Fruit fly (Drosophila melanogaster) whole organism, embryonic: ENCODE measurements around the gene bt.

Source experiments
- Antp ChIP-seq: fragments of 200-800 bp; sonication (Bioruptor generic); optimal IDR thresholded peaks from 3 replicates; lab custom pipeline; 2016; ENCODE audit warnings: missing biosample characterization, missing genetic modification characterization
- B-H2 ChIP-seq: fragments of 200-800 bp; sonication (Bioruptor generic); optimal IDR thresholded peaks from 2 replicates; lab custom pipeline; 2018; ENCODE audit warnings: missing biosample characterization, mild to moderate bottlenecking, missing genetic modification characterization
- BEAF-32 ChIP-seq: fragments of 200-800 bp; sonication (Bioruptor generic); optimal IDR thresholded peaks from 3 replicates; lab custom pipeline; 2017; ENCODE audit warnings: missing biosample characterization, missing genetic modification characterization, mild to moderate bottlenecking, moderate library complexity, missing genetic modification reagents
- Bgb ChIP-seq: fragments of 200-800 bp; sonication (Bioruptor generic); IDR thresholded peaks from 2 replicates; pipeline ENCODE4 v1.3.6; 2022; ENCODE audit warnings: missing biosample characterization, missing genetic modification characterization; ENCODE audit not compliant: partially characterized antibody
- CG1024 ChIP-seq: fragments of 200-800 bp; sonication (Bioruptor generic); IDR thresholded peaks from 2 replicates; pipeline ENCODE4 v1.3.6; 2022; ENCODE audit warnings: missing biosample characterization, missing genetic modification characterization
- CG11723 ChIP-seq: fragments of 200-800 bp; sonication (Bioruptor generic); optimal IDR thresholded peaks from 2 replicates; lab custom pipeline; 2017; ENCODE audit warnings: missing biosample characterization, mild to moderate bottlenecking, missing genetic modification characterization
- CG12659 ChIP-seq: fragments of 200-800 bp; sonication (Bioruptor generic); optimal IDR thresholded peaks from 3 replicates; lab custom pipeline; 2017; ENCODE audit warnings: mild to moderate bottlenecking, missing biosample characterization, missing genetic modification reagents, missing genetic modification characterization
- CG12942 ChIP-seq: fragments of 200-800 bp; sonication (Bioruptor generic); optimal IDR thresholded peaks from 3 replicates; lab custom pipeline; 2016; ENCODE audit warnings: missing biosample characterization, missing genetic modification characterization
- CG13287 ChIP-seq: fragments of 200-800 bp; sonication (Bioruptor generic); IDR thresholded peaks from 2 replicates; pipeline ENCODE4 v1.3.6; 2022; ENCODE audit warnings: missing biosample characterization, missing genetic modification characterization; ENCODE audit not compliant: partially characterized antibody
- CG13296 ChIP-seq: fragments of 200-800 bp; sonication (Bioruptor generic); optimal IDR thresholded peaks from 3 replicates; lab custom pipeline; 2018; ENCODE audit warnings: missing biosample characterization, mild to moderate bottlenecking, missing genetic modification characterization
- CG1603 ChIP-seq: fragments of 200-800 bp; sonication (Bioruptor generic); optimal IDR thresholded peaks from 2 replicates; lab custom pipeline; 2019; ENCODE audit warnings: missing biosample characterization, mild to moderate bottlenecking, missing genetic modification characterization, moderate library complexity
- CG16813 ChIP-seq: fragments of 200-800 bp; sonication (Bioruptor generic); IDR thresholded peaks from 3 replicates; pipeline ENCODE4 v1.3.6; 2022; ENCODE audit warnings: missing biosample characterization, missing genetic modification characterization; ENCODE audit not compliant: partially characterized antibody
- CG17568 ChIP-seq: fragments of 200-800 bp; sonication (Bioruptor generic); optimal IDR thresholded peaks from 2 replicates; lab custom pipeline; 2018; ENCODE audit warnings: missing biosample characterization, mild to moderate bottlenecking, missing genetic modification characterization, moderate library complexity
- CG17802 ChIP-seq: fragments of 200-800 bp; sonication (Bioruptor generic); optimal IDR thresholded peaks from 2 replicates; lab custom pipeline; 2018; ENCODE audit warnings: missing biosample characterization, mild to moderate bottlenecking, missing genetic modification characterization, moderate library complexity
- CG33213 ChIP-seq: fragments of 200-800 bp; sonication (Bioruptor generic); optimal IDR thresholded peaks from 3 replicates; lab custom pipeline; 2016; ENCODE audit warnings: missing biosample characterization, missing genetic modification characterization
- CG4617 ChIP-seq: fragments of 200-800 bp; sonication (Bioruptor generic); optimal IDR thresholded peaks from 3 replicates; lab custom pipeline; 2016; ENCODE audit warnings: missing biosample characterization, missing genetic modification characterization, borderline replicate concordance
- CG6791 ChIP-seq: fragments of 200-800 bp; sonication (Bioruptor generic); IDR thresholded peaks from 3 replicates; pipeline ENCODE4 v1.3.6; 2022; ENCODE audit warnings: missing biosample characterization, missing genetic modification characterization; ENCODE audit not compliant: partially characterized antibody
- CG8290 ChIP-seq, 3 experiments: fragments of 200-800 bp; sonication (Bioruptor generic); optimal IDR thresholded peaks; 2 replicates each; lab custom pipeline; 2016 to 2019; ENCODE audit warnings: missing biosample characterization in 3 of 3, missing genetic modification characterization in 3 of 3, mild to moderate bottlenecking in 2 of 3, moderate library complexity in 1 of 3
- D19A ChIP-seq: fragments of 200-800 bp; optimal IDR thresholded peaks from 3 replicates; lab custom pipeline; 2019; ENCODE audit warnings: missing biosample characterization, mild to moderate bottlenecking, missing genetic modification characterization, moderate library complexity
- Dll ChIP-seq: fragments of 200-800 bp; sonication (Bioruptor generic); IDR thresholded peaks from 4 replicates; pipeline ENCODE4 v1.3.6; 2022; ENCODE audit warnings: missing biosample characterization, missing genetic modification characterization; ENCODE audit not compliant: partially characterized antibody
- Doc3 ChIP-seq: fragments of 200-800 bp; sonication (Bioruptor generic); IDR thresholded peaks from 3 replicates; pipeline ENCODE4 v1.3.6; 2022; ENCODE audit warnings: missing biosample characterization, missing genetic modification characterization; ENCODE audit not compliant: partially characterized antibody
- Fer1 ChIP-seq: fragments of 200-800 bp; sonication (Bioruptor generic); optimal IDR thresholded peaks from 2 replicates; lab custom pipeline; 2017; ENCODE audit warnings: missing biosample characterization, mild to moderate bottlenecking, missing genetic modification characterization
- Hr3 ChIP-seq: fragments of 200-800 bp; sonication (Bioruptor generic); optimal IDR thresholded peaks from 3 replicates; lab custom pipeline; 2016; ENCODE audit warnings: missing biosample characterization, missing genetic modification characterization
- Kr ChIP-seq: fragments of 200-800 bp; sonication (Bioruptor generic); optimal IDR thresholded peaks from 2 replicates; lab custom pipeline; 2017; ENCODE audit warnings: missing biosample characterization, mild to moderate bottlenecking, missing genetic modification characterization
- Lhr ChIP-seq: fragments of 200-800 bp; sonication (Bioruptor generic); optimal IDR thresholded peaks from 3 replicates; lab custom pipeline; 2017; ENCODE audit warnings: mild to moderate bottlenecking, missing biosample characterization, missing genetic modification reagents, missing genetic modification characterization
- NC2β ChIP-seq: fragments of 200-800 bp; sonication (Bioruptor generic); optimal IDR thresholded peaks from 2 replicates; lab custom pipeline; 2016; ENCODE audit warnings: missing biosample characterization, missing genetic modification characterization
- Sry-δ ChIP-seq: fragments of 200-800 bp; sonication (Bioruptor generic); optimal IDR thresholded peaks from 2 replicates; lab custom pipeline; 2016; ENCODE audit warnings: missing biosample characterization, missing genetic modification characterization
- Tbp ChIP-seq: fragments of >200 bp; optimal IDR thresholded peaks from 2 replicates; lab custom pipeline; 2018; ENCODE audit warnings: missing biosample characterization, missing genetic modification characterization
- YL-1 ChIP-seq: fragments of 200-800 bp; sonication (Bioruptor generic); optimal IDR thresholded peaks from 3 replicates; lab custom pipeline; 2017; ENCODE audit warnings: missing biosample characterization, mild to moderate bottlenecking, missing genetic modification characterization
- ac ChIP-seq: fragments of 200-800 bp; sonication (Bioruptor generic); optimal IDR thresholded peaks from 3 replicates; lab custom pipeline; 2017; ENCODE audit warnings: missing biosample characterization, mild to moderate bottlenecking, missing genetic modification characterization
- caup ChIP-seq: fragments of 200-800 bp; sonication (Bioruptor generic); optimal IDR thresholded peaks from 3 replicates; lab custom pipeline; 2017; ENCODE audit warnings: missing biosample characterization, mild to moderate bottlenecking, missing genetic modification characterization, moderate library complexity; ENCODE audit not compliant: severe bottlenecking
- ems ChIP-seq: fragments of 200-800 bp; sonication (Bioruptor generic); optimal IDR thresholded peaks from 3 replicates; lab custom pipeline; 2016; ENCODE audit warnings: missing biosample characterization, missing genetic modification characterization
- en ChIP-seq: fragments of 200-800 bp; sonication (Bioruptor generic); optimal IDR thresholded peaks from 2 replicates; lab custom pipeline; 2016; ENCODE audit warnings: missing biosample characterization, missing genetic modification characterization
- inv ChIP-seq: fragments of 200-800 bp; sonication (Bioruptor generic); IDR thresholded peaks from 2 replicates; pipeline ENCODE4 v1.3.6; 2022; ENCODE audit warnings: missing biosample characterization, missing genetic modification characterization; ENCODE audit not compliant: partially characterized antibody
- lbe ChIP-seq: fragments of 200-800 bp; sonication (Bioruptor generic); optimal IDR thresholded peaks from 2 replicates; lab custom pipeline; 2016; ENCODE audit warnings: missing biosample characterization, mild to moderate bottlenecking, missing genetic modification characterization
- nom ChIP-seq: fragments of 200-800 bp; sonication (Bioruptor generic); optimal IDR thresholded peaks from 2 replicates; lab custom pipeline; 2017; ENCODE audit warnings: missing biosample characterization, missing genetic modification characterization, mild to moderate bottlenecking, moderate library complexity, missing genetic modification reagents
- org-1 ChIP-seq: fragments of 200-800 bp; sonication (Bioruptor generic); optimal IDR thresholded peaks from 2 replicates; lab custom pipeline; 2017; ENCODE audit warnings: missing biosample characterization, missing genetic modification characterization
- phol ChIP-seq: fragments of 200-800 bp; sonication (Bioruptor generic); optimal IDR thresholded peaks from 3 replicates; lab custom pipeline; 2018; ENCODE audit warnings: missing biosample characterization, mild to moderate bottlenecking, missing genetic modification characterization, moderate library complexity
- pita ChIP-seq: fragments of 200-800 bp; sonication (Bioruptor generic); optimal IDR thresholded peaks from 2 replicates; lab custom pipeline; 2017; ENCODE audit warnings: missing biosample characterization, mild to moderate bottlenecking, missing genetic modification characterization
- pzg ChIP-seq: fragments of 200-800 bp; sonication (Bioruptor generic); optimal IDR thresholded peaks from 3 replicates; lab custom pipeline; 2018; ENCODE audit warnings: missing biosample characterization, mild to moderate bottlenecking, missing genetic modification characterization, moderate library complexity
- row ChIP-seq: fragments of 200-800 bp; sonication (Bioruptor generic); IDR thresholded peaks from 3 replicates; pipeline ENCODE4 v1.3.6; 2022; ENCODE audit warnings: missing biosample characterization, missing genetic modification characterization
- sens ChIP-seq: fragments of 200-800 bp; sonication (Bioruptor generic); peaks from one replicate; lab custom pipeline; 2016; ENCODE audit warnings: missing biosample characterization, missing genetic modification characterization
- ssp ChIP-seq: fragments of 200-800 bp; sonication (Bioruptor generic); IDR thresholded peaks from 2 replicates; pipeline ENCODE4 v1.3.6; 2022; ENCODE audit warnings: missing biosample characterization, missing genetic modification characterization
- stwl ChIP-seq: fragments of 200-800 bp; sonication (Bioruptor generic); optimal IDR thresholded peaks from 3 replicates; lab custom pipeline; 2018; ENCODE audit warnings: missing biosample characterization, mild to moderate bottlenecking, missing genetic modification characterization, moderate library complexity
- tll ChIP-seq, 2 experiments: fragments of 200-800 bp in 1 of 2; fragments of >200 bp in 1 of 2; sonication (Bioruptor generic) in 1 of 2; optimal IDR thresholded peaks; 2 replicates each; lab custom pipeline; 2017 to 2019; ENCODE audit warnings: missing biosample characterization in 2 of 2, missing genetic modification characterization in 2 of 2, mild to moderate bottlenecking in 1 of 2, moderate library complexity in 1 of 2
- yki ChIP-seq: fragments of >200 bp; optimal IDR thresholded peaks from 3 replicates; lab custom pipeline; 2018

bt gene

dm6 chr4:725085-725484 lies 885 bp downstream of the bt start (continued):
- peak; percentile 64 for TF ChIP-seq sens (GFP tag; lab: Kevin White, UChicago)

- peak; percentile 72 for TF ChIP-seq CG4617 (GFP tag; lab: Kevin White, UChicago)
- peak; percentile 35 for TF ChIP-seq B-H2 (GFP tag; lab: Kevin White, UChicago)
- peak; percentile 55 for TF ChIP-seq CG13287 (GFP tag; lab: Robert Waterston, UW)
- peak; percentile 44 for TF ChIP-seq pzg (GFP tag; lab: Kevin White, UChicago)
- no peak for TF ChIP-seq CG6791 (GFP tag; lab: Robert Waterston, UW)
- TF ChIP-seq CG17568 = peak; percentile 34
- peak; percentile 75 for TF ChIP-seq sens (GFP tag; lab: Kevin White, UChicago)
- no peak for TF ChIP-seq org-1 (GFP tag; lab: Kevin White, UChicago)
- peak; percentile 45 for TF ChIP-seq Fer1 (GFP tag; lab: Kevin White, UChicago)
- no peak for TF ChIP-seq Hr3 (GFP tag; lab: Kevin White, UChicago)
- peak; percentile 40; the same call in 1 of the 2 replicates for TF ChIP-seq inv (GFP tag; lab: Robert Waterston, UW)
- TF ChIP-seq BEAF-32 (GFP tag; lab: Kevin White, UChicago) = peak; percentile 64
- TF ChIP-seq D19A (tag; lab: Kevin White, UChicago) = no peak
- TF ChIP-seq NC2β (GFP tag; lab: Kevin White, UChicago) = peak; percentile 9
- TF ChIP-seq CG12659 = peak; percentile 84
- no peak for TF ChIP-seq yki (lab: Kevin White, UChicago)
- TF ChIP-seq ssp (GFP tag; lab: Robert Waterston, UW) = peak; percentile 93
- peak; percentile 37; the same call in 2 of the 4 replicates for TF ChIP-seq Dll (GFP tag; lab: Robert Waterston, UW)
- peak; percentile 84 for TF ChIP-seq CG11723
- TF ChIP-seq lbe = peak; percentile 9
- 0 out of 3 replicates have a peak, but pooled peaks have one; percentile 35 for TF ChIP-seq Doc3
- peak; percentile 94 for TF ChIP-seq phol
- TF ChIP-seq nom (GFP tag; lab: Kevin White, UChicago) = peak; percentile 4
- TF ChIP-seq Kr (GFP tag; lab: Kevin White, UChicago) = no peak
- TF ChIP-seq tll (GFP tag; optimal IDR thresholded peaks at IDR 0.05; lab: Kevin White, UChicago) = peak in 1 of 2 experiments; percentile 96
- no peak for TF ChIP-seq CG12942 (GFP tag; lab: Kevin White, UChicago)
- no peak for TF ChIP-seq pita (GFP tag; lab: Kevin White, UChicago)
- peak; percentile 99 for TF ChIP-seq CG17802 (tag; lab: Kevin White, UChicago)
- TF ChIP-seq en (GFP tag; lab: Kevin White, UChicago) = no peak
- no peak for TF ChIP-seq ems (GFP tag; lab: Kevin White, UChicago)
- TF ChIP-seq Tbp (GFP tag; lab: Kevin White, UChicago) = no peak
- TF ChIP-seq CG1024 (GFP tag; lab: Robert Waterston, UW) = peak; percentile 96
- TF ChIP-seq ac = peak; percentile 10
- peak; percentile 74; the same call in 2 of the 3 replicates for TF ChIP-seq row (GFP tag; lab: Robert Waterston, UW)
- TF ChIP-seq CG16813 (GFP tag; lab: Robert Waterston, UW) = peak; percentile 53; the same call in 1 of the 3 replicates
- no peak for TF ChIP-seq CG8290 (GFP tag; optimal IDR thresholded peaks at IDR 0.05; lab: Kevin White, UChicago)
- TF ChIP-seq CG8290 (tag; optimal IDR thresholded peaks at IDR 0.05; lab: Kevin White, UChicago) = peak in 1 of 2 experiments; percentile 54
- peak; percentile 48; the same call in 1 of the 2 replicates for TF ChIP-seq Bgb (GFP tag; lab: Robert Waterston, UW)
- peak; percentile 0 for TF ChIP-seq CG13296 (GFP tag; lab: Kevin White, UChicago)
- peak; percentile 62 for TF ChIP-seq YL-1 (GFP tag; lab: Kevin White, UChicago)
- TF ChIP-seq caup (GFP tag; lab: Kevin White, UChicago) = no peak
- TF ChIP-seq CG1603 (tag; lab: Kevin White, UChicago) = peak; percentile 93
- TF ChIP-seq Sry-δ (GFP tag; lab: Kevin White, UChicago) = peak; percentile 72
- peak; percentile 9 for TF ChIP-seq Lhr (GFP tag; lab: Kevin White, UChicago)
- TF ChIP-seq stwl = peak; percentile 13
- TF ChIP-seq CG33213 = peak; percentile 10
- TF ChIP-seq Antp = no peak
Observed at dm6 chr4:787389-787822, 63.2 kb downstream of the bt start.
